Fruit fly (Drosophila melanogaster): ENCODE data around the gene CG15418.
A peak's percentile ranks its signal among the peaks of the same experiment; 100 is the strongest.

CG15418 gene

dm6 chr2L:3628819-3629218 is 7.3 kb upstream of the CG15418 start:
- TF ChIP-seq usp (GFP tag; optimal IDR thresholded peaks at IDR 0.05), result no peak
- no peak for TF ChIP-seq CG8478 (optimal IDR thresholded peaks at IDR 0.05)
- TF ChIP-seq EcR (GFP tag; optimal IDR thresholded peaks at IDR 0.05), result no peak
- TF ChIP-seq Dll (optimal IDR thresholded peaks at IDR 0.05), result no peak
- no peak for TF ChIP-seq pan (optimal IDR thresholded peaks at IDR 0.05)
- no peak for TF ChIP-seq psq (optimal IDR thresholded peaks at IDR 0.05)

dm6 chr2L:3624784-3625183 is 3.3 kb upstream of the CG15418 start:
- TF ChIP-seq EcR (GFP tag; optimal IDR thresholded peaks at IDR 0.05) (no peak), usp (GFP tag; optimal IDR thresholded peaks at IDR 0.05) (no peak), CG8478 (optimal IDR thresholded peaks at IDR 0.05) (no peak), pan (optimal IDR thresholded peaks at IDR 0.05) (no peak), psq (optimal IDR thresholded peaks at IDR 0.05) (no peak), Dll (optimal IDR thresholded peaks at IDR 0.05) (no peak)

- TF ChIP-seq CG8478 (optimal IDR thresholded peaks at IDR 0.05), result no peak
These were observed 2.6 kb downstream of the CG15418 start, which contains the start of gene Ugt36A1 for dm6 chr2L:3618818-3619362. TSS of gene Ugt36A1 (plus strand) at chr2L:3619097.

- no peak for TF ChIP-seq usp (GFP tag; optimal IDR thresholded peaks at IDR 0.05)
- TF ChIP-seq psq (optimal IDR thresholded peaks at IDR 0.05), result no peak
- no peak for TF ChIP-seq pan (optimal IDR thresholded peaks at IDR 0.05)
- TF ChIP-seq Dll (optimal IDR thresholded peaks at IDR 0.05), result no peak
- no peak for TF ChIP-seq CG8478 (optimal IDR thresholded peaks at IDR 0.05)
These were observed 6.3 kb downstream of the CG15418 start for dm6 chr2L:3615156-3615555.

dm6 chr2L:3611762-3612424 is 9.6 kb downstream of the CG15418 start:
- TF ChIP-seq psq (optimal IDR thresholded peaks at IDR 0.05) (no peak), CG8478 (optimal IDR thresholded peaks at IDR 0.05) (no peak), pan (optimal IDR thresholded peaks at IDR 0.05) (no peak), Dll (optimal IDR thresholded peaks at IDR 0.05) (no peak), EcR (GFP tag; optimal IDR thresholded peaks at IDR 0.05) (no peak), usp (GFP tag; optimal IDR thresholded peaks at IDR 0.05) (no peak)

dm6 chr2L:3610608-3611007 is 10.9 kb downstream of the CG15418 start:
- no peak for TF ChIP-seq psq (optimal IDR thresholded peaks at IDR 0.05)
- TF ChIP-seq EcR (GFP tag; optimal IDR thresholded peaks at IDR 0.05), result no peak
- no peak for TF ChIP-seq CG8478 (optimal IDR thresholded peaks at IDR 0.05)

- TF ChIP-seq EcR (GFP tag; optimal IDR thresholded peaks at IDR 0.05) (no peak), psq (optimal IDR thresholded peaks at IDR 0.05) (no peak), Dll (optimal IDR thresholded peaks at IDR 0.05) (no peak), CG8478 (optimal IDR thresholded peaks at IDR 0.05) (no peak), usp (GFP tag; optimal IDR thresholded peaks at IDR 0.05) (no peak), pan (optimal IDR thresholded peaks at IDR 0.05) (no peak)
These were observed 12.7 kb downstream of the CG15418 start for dm6 chr2L:3608781-3609180.

dm6 chr2L:3606462-3607270 is 14.8 kb downstream of the CG15418 start, which contains the start of gene odd:
TSS of gene odd (minus strand) at chr2L:3606756.
- peak; percentile 47 for TF ChIP-seq CG8478 (optimal IDR thresholded peaks at IDR 0.05)
- peak; percentile 69 for TF ChIP-seq Dll (optimal IDR thresholded peaks at IDR 0.05)
- no peak for TF ChIP-seq EcR (GFP tag; optimal IDR thresholded peaks at IDR 0.05)

- TF ChIP-seq psq (optimal IDR thresholded peaks at IDR 0.05) (no peak), EcR (GFP tag; optimal IDR thresholded peaks at IDR 0.05) (no peak), usp (GFP tag; optimal IDR thresholded peaks at IDR 0.05) (no peak), Dll (optimal IDR thresholded peaks at IDR 0.05) (no peak), pan (optimal IDR thresholded peaks at IDR 0.05) (no peak), CG8478 (optimal IDR thresholded peaks at IDR 0.05) (no peak)
These were observed 15.8 kb downstream of the CG15418 start for dm6 chr2L:3605673-3606072.

dm6 chr2L:3603553-3603952 is 18.0 kb downstream of the CG15418 start:
- TF ChIP-seq psq (optimal IDR thresholded peaks at IDR 0.05), result no peak
- TF ChIP-seq Dll (optimal IDR thresholded peaks at IDR 0.05), result no peak
- TF ChIP-seq CG8478 (optimal IDR thresholded peaks at IDR 0.05), result no peak
- TF ChIP-seq EcR (GFP tag; optimal IDR thresholded peaks at IDR 0.05), result no peak
- TF ChIP-seq pan (optimal IDR thresholded peaks at IDR 0.05), result no peak
- TF ChIP-seq usp (GFP tag; optimal IDR thresholded peaks at IDR 0.05), result no peak

dm6 chr2L:3602589-3602988 is 18.9 kb downstream of the CG15418 start:
- no peak for TF ChIP-seq pan (optimal IDR thresholded peaks at IDR 0.05)
- TF ChIP-seq CG8478 (optimal IDR thresholded peaks at IDR 0.05), result no peak
- no peak for TF ChIP-seq EcR (GFP tag; optimal IDR thresholded peaks at IDR 0.05)
- no peak for TF ChIP-seq Dll (optimal IDR thresholded peaks at IDR 0.05)
- no peak for TF ChIP-seq psq (optimal IDR thresholded peaks at IDR 0.05)
- TF ChIP-seq usp (GFP tag; optimal IDR thresholded peaks at IDR 0.05), result no peak

- TF ChIP-seq Dll (optimal IDR thresholded peaks at IDR 0.05) (no peak), pan (optimal IDR thresholded peaks at IDR 0.05) (no peak), EcR (GFP tag; optimal IDR thresholded peaks at IDR 0.05) (no peak), CG8478 (optimal IDR thresholded peaks at IDR 0.05) (no peak), psq (optimal IDR thresholded peaks at IDR 0.05) (no peak), usp (GFP tag; optimal IDR thresholded peaks at IDR 0.05) (no peak)
These were observed 20.7 kb downstream of the CG15418 start for dm6 chr2L:3600847-3601246.
